Fruit fly (Drosophila melanogaster) whole organism, embryonic: Measurements from ENCODE around the gene CG5326.

Experiments
- CG10209 ChIP-seq: fragments of 200-800 bp; sonication (Bioruptor generic); optimal IDR thresholded peaks from 3 replicates; lab custom pipeline; 2017; ENCODE audit warnings: missing biosample characterization, mild to moderate bottlenecking, missing genetic modification characterization, missing genetic modification reagents
- CG12155 ChIP-seq: fragments of 200-800 bp; sonication (Bioruptor generic); optimal IDR thresholded peaks from 3 replicates; lab custom pipeline; 2016; ENCODE audit warnings: missing biosample characterization, missing genetic modification characterization
- CG12391 ChIP-seq: fragments of 200-800 bp; sonication (Bioruptor generic); optimal IDR thresholded peaks from 3 replicates; lab custom pipeline; 2018; ENCODE audit warnings: missing biosample characterization, mild to moderate bottlenecking, missing genetic modification characterization, moderate library complexity
- CG12744 ChIP-seq: fragments of 200-800 bp; sonication (Bioruptor generic); optimal IDR thresholded peaks from 2 replicates; lab custom pipeline; 2016; ENCODE audit warnings: missing biosample characterization, missing genetic modification characterization
- CG12769 ChIP-seq: fragments of 200-800 bp; sonication (Bioruptor generic); optimal IDR thresholded peaks from 2 replicates; lab custom pipeline; 2019; ENCODE audit warnings: missing biosample characterization, mild to moderate bottlenecking, missing genetic modification characterization, moderate library complexity
- CG14441 ChIP-seq: fragments of 200-800 bp; sonication (Bioruptor generic); IDR thresholded peaks from 2 replicates; pipeline ENCODE4 v1.3.6; 2022; ENCODE audit warnings: missing biosample characterization, missing genetic modification characterization
- CG15073 ChIP-seq: fragments of 200-800 bp; sonication (Bioruptor generic); optimal IDR thresholded peaks from 2 replicates; lab custom pipeline; 2016; ENCODE audit warnings: missing biosample characterization, missing genetic modification characterization
- CG17385 ChIP-seq: fragments of 200-800 bp; sonication (Bioruptor generic); optimal IDR thresholded peaks from 3 replicates; lab custom pipeline; 2018; ENCODE audit warnings: missing biosample characterization, mild to moderate bottlenecking, missing genetic modification characterization
- CG17802 ChIP-seq: fragments of 200-800 bp; sonication (Bioruptor generic); optimal IDR thresholded peaks from 2 replicates; lab custom pipeline; 2018; ENCODE audit warnings: missing biosample characterization, mild to moderate bottlenecking, missing genetic modification characterization, moderate library complexity
- CG32532 ChIP-seq: fragments of 200-800 bp; sonication (Bioruptor generic); IDR thresholded peaks from 2 replicates; pipeline ENCODE4 v1.3.6; 2022; ENCODE audit warnings: missing biosample characterization, missing genetic modification characterization
- CG33213 ChIP-seq: fragments of 200-800 bp; sonication (Bioruptor generic); optimal IDR thresholded peaks from 3 replicates; lab custom pipeline; 2016; ENCODE audit warnings: missing biosample characterization, missing genetic modification characterization
- CG3407 ChIP-seq: fragments of 200-800 bp; sonication (Bioruptor generic); optimal IDR thresholded peaks from 2 replicates; lab custom pipeline; 2018; ENCODE audit warnings: missing biosample characterization, mild to moderate bottlenecking, missing genetic modification characterization
- CG4820 ChIP-seq: fragments of 200-800 bp; sonication (Bioruptor generic); optimal IDR thresholded peaks from 3 replicates; lab custom pipeline; 2016; ENCODE audit warnings: missing biosample characterization, missing genetic modification characterization
- CG5245 ChIP-seq: fragments of 200-800 bp; sonication (Bioruptor generic); optimal IDR thresholded peaks from 3 replicates; lab custom pipeline; 2016; ENCODE audit warnings: missing biosample characterization, missing genetic modification characterization
- CG6765 ChIP-seq: fragments of 200-800 bp; sonication (Bioruptor generic); optimal IDR thresholded peaks from 3 replicates; lab custom pipeline; 2017; ENCODE audit warnings: missing biosample characterization, mild to moderate bottlenecking, missing genetic modification characterization
- CG6791 ChIP-seq: fragments of 200-800 bp; sonication (Bioruptor generic); IDR thresholded peaks from 3 replicates; pipeline ENCODE4 v1.3.6; 2022; ENCODE audit warnings: missing biosample characterization, missing genetic modification characterization; ENCODE audit not compliant: partially characterized antibody
- CTCF ChIP-seq: fragments of 200-800 bp; sonication (Bioruptor generic); optimal IDR thresholded peaks from 2 replicates; lab custom pipeline; 2017; ENCODE audit warnings: missing biosample characterization, mild to moderate bottlenecking, missing genetic modification characterization, moderate library complexity
- E2f2 ChIP-seq: fragments of 200-800 bp; sonication (Bioruptor generic); IDR thresholded peaks from 2 replicates; pipeline ENCODE4 v1.3.6; 2022; ENCODE audit warnings: missing biosample characterization, missing genetic modification characterization
- HmgZ ChIP-seq: fragments of 200-800 bp; sonication (Bioruptor generic); optimal IDR thresholded peaks from 2 replicates; lab custom pipeline; 2018; ENCODE audit warnings: missing biosample characterization, mild to moderate bottlenecking, missing genetic modification characterization
- Hmr ChIP-seq: fragments of 200-800 bp; sonication (Bioruptor generic); optimal IDR thresholded peaks from 3 replicates; lab custom pipeline; 2017; ENCODE audit warnings: mild to moderate bottlenecking, missing biosample characterization, missing genetic modification reagents, missing genetic modification characterization
- Lhr ChIP-seq: fragments of 200-800 bp; sonication (Bioruptor generic); optimal IDR thresholded peaks from 3 replicates; lab custom pipeline; 2017; ENCODE audit warnings: mild to moderate bottlenecking, missing biosample characterization, missing genetic modification reagents, missing genetic modification characterization
- NK7.1 ChIP-seq: fragments of 200-800 bp; sonication (Bioruptor generic); optimal IDR thresholded peaks from 3 replicates; lab custom pipeline; 2016; ENCODE audit warnings: missing biosample characterization, missing genetic modification characterization
- Nf-YA ChIP-seq: fragments of 200-800 bp; sonication (Bioruptor generic); IDR thresholded peaks from 2 replicates; pipeline ENCODE4 v1.3.6; 2022; ENCODE audit warnings: missing biosample characterization, missing genetic modification characterization
- Opbp ChIP-seq: fragments of 200-800 bp; sonication (Bioruptor generic); IDR thresholded peaks from 3 replicates; pipeline ENCODE4 v1.3.6; 2022; ENCODE audit warnings: missing biosample characterization, missing genetic modification characterization; ENCODE audit not compliant: partially characterized antibody
- Ptx1 ChIP-seq: fragments of 200-800 bp; sonication (Bioruptor generic); IDR thresholded peaks from 2 replicates; pipeline ENCODE4 v1.3.6; 2022; ENCODE audit warnings: missing biosample characterization, missing genetic modification characterization
- Scr ChIP-seq: fragments of 200-800 bp; sonication (Bioruptor generic); IDR thresholded peaks from 2 replicates; pipeline ENCODE4 v1.3.6; 2022; ENCODE audit warnings: missing biosample characterization, missing genetic modification characterization; ENCODE audit not compliant: partially characterized antibody
- Sry-δ ChIP-seq: fragments of 200-800 bp; sonication (Bioruptor generic); optimal IDR thresholded peaks from 2 replicates; lab custom pipeline; 2016; ENCODE audit warnings: missing biosample characterization, missing genetic modification characterization
- YL-1 ChIP-seq: fragments of 200-800 bp; sonication (Bioruptor generic); optimal IDR thresholded peaks from 3 replicates; lab custom pipeline; 2017; ENCODE audit warnings: missing biosample characterization, mild to moderate bottlenecking, missing genetic modification characterization
- cg ChIP-seq: fragments of 200-800 bp; sonication (Bioruptor generic); optimal IDR thresholded peaks from 3 replicates; lab custom pipeline; 2019; ENCODE audit warnings: missing biosample characterization, mild to moderate bottlenecking, missing genetic modification characterization, moderate library complexity
- chm ChIP-seq: fragments of 200-800 bp; sonication (Bioruptor generic); IDR thresholded peaks from 2 replicates; pipeline ENCODE4 v1.3.6; 2022; ENCODE audit warnings: missing biosample characterization, missing genetic modification characterization
- ci ChIP-seq: fragments of 200-800 bp; sonication (Bioruptor generic); IDR thresholded peaks from 3 replicates; pipeline ENCODE4 v1.3.6; 2022; ENCODE audit warnings: missing biosample characterization, missing genetic modification characterization
- crol ChIP-seq: fragments of 200-800 bp; sonication (Bioruptor generic); IDR thresholded peaks from 2 replicates; pipeline ENCODE4 v1.3.6; 2022; ENCODE audit warnings: missing biosample characterization, missing genetic modification characterization
- dan ChIP-seq: fragments of 200-800 bp; sonication (Bioruptor generic); IDR thresholded peaks from 2 replicates; pipeline ENCODE4 v1.3.6; 2022; ENCODE audit warnings: missing biosample characterization, missing genetic modification characterization
- dm ChIP-seq: fragments of 200-800 bp; sonication (Bioruptor generic); optimal IDR thresholded peaks from 3 replicates; lab custom pipeline; 2016; ENCODE audit warnings: missing biosample characterization, missing genetic modification characterization
- en ChIP-seq: fragments of 200-800 bp; sonication (Bioruptor generic); optimal IDR thresholded peaks from 2 replicates; lab custom pipeline; 2016; ENCODE audit warnings: missing biosample characterization, missing genetic modification characterization
- exex ChIP-seq: fragments of 200-800 bp; sonication (Bioruptor generic); optimal IDR thresholded peaks from 4 replicates; lab custom pipeline; 2018; ENCODE audit warnings: missing biosample characterization, mild to moderate bottlenecking, missing genetic modification characterization, moderate library complexity
- kay ChIP-seq: fragments of 200-800 bp; sonication (Bioruptor generic); optimal IDR thresholded peaks from 2 replicates; lab custom pipeline; 2016; ENCODE audit warnings: missing biosample characterization, missing genetic modification characterization
- lab ChIP-seq: fragments of 200-800 bp; sonication (Bioruptor generic); optimal IDR thresholded peaks from 3 replicates; lab custom pipeline; 2017; ENCODE audit warnings: missing biosample characterization, missing genetic modification characterization, mild to moderate bottlenecking, moderate library complexity, missing genetic modification reagents
- nmo ChIP-seq: fragments of 200-800 bp; sonication (Bioruptor generic); optimal IDR thresholded peaks from 2 replicates; lab custom pipeline; 2018; ENCODE audit warnings: missing biosample characterization, mild to moderate bottlenecking, missing genetic modification characterization, moderate library complexity
- oc ChIP-seq: fragments of 200-800 bp; sonication (Bioruptor generic); optimal IDR thresholded peaks from 2 replicates; lab custom pipeline; 2018; ENCODE audit warnings: missing biosample characterization, mild to moderate bottlenecking, missing genetic modification characterization, moderate library complexity
- phol ChIP-seq: fragments of 200-800 bp; sonication (Bioruptor generic); optimal IDR thresholded peaks from 3 replicates; lab custom pipeline; 2018; ENCODE audit warnings: missing biosample characterization, mild to moderate bottlenecking, missing genetic modification characterization, moderate library complexity
- scrt ChIP-seq: fragments of 200-800 bp; sonication (Bioruptor generic); optimal IDR thresholded peaks from 2 replicates; lab custom pipeline; 2018; ENCODE audit warnings: missing biosample characterization, mild to moderate bottlenecking, missing genetic modification characterization, moderate library complexity
- sim ChIP-seq: fragments of 200-800 bp; sonication (Bioruptor generic); IDR thresholded peaks from 2 replicates; pipeline ENCODE4 v1.3.6; 2022; ENCODE audit warnings: missing biosample characterization, missing genetic modification characterization
- sqz ChIP-seq: fragments of 200-800 bp; sonication (Bioruptor generic); optimal IDR thresholded peaks from 3 replicates; lab custom pipeline; 2018; ENCODE audit warnings: missing biosample characterization, mild to moderate bottlenecking, missing genetic modification characterization
- twi ChIP-seq: fragments of 200-800 bp; optimal IDR thresholded peaks from 2 replicates; lab custom pipeline; 2019; ENCODE audit warnings: missing biosample characterization, mild to moderate bottlenecking, missing genetic modification characterization, moderate library complexity
- zen ChIP-seq: fragments of 200-800 bp; sonication (Bioruptor generic); optimal IDR thresholded peaks from 3 replicates; lab custom pipeline; 2018; ENCODE audit warnings: missing biosample characterization, mild to moderate bottlenecking, missing genetic modification characterization, moderate library complexity

CG5326 gene

dm6 chr3R:22547585-22548022 lies 7.9 kb upstream of the CG5326 start, which contains the start of gene AdipoR (continued):
- TF ChIP-seq CG12744 (GFP tag; lab: Kevin White, UChicago) (no peak), CG6791 (GFP tag; lab: Robert Waterston, UW) (no peak), CG32532 (GFP tag; lab: Robert Waterston, UW) (no peak), CG12391 (tag; lab: Kevin White, UChicago) (peak; percentile 35), phol (tag; lab: Kevin White, UChicago) (peak; percentile 69), CG10209 (GFP tag; lab: Kevin White, UChicago) (no peak), exex (tag; lab: Kevin White, UChicago) (peak; percentile 24), crol (GFP tag; lab: Robert Waterston, UW) (no peak), lab (GFP tag; lab: Kevin White, UChicago) (peak; percentile 48), CG17802 (tag; lab: Kevin White, UChicago) (no peak), ci (peak; percentile 65), nmo (peak; percentile 58), Ptx1 (GFP tag; lab: Robert Waterston, UW) (0 out of 2 replicates have a peak, but pooled peaks have one; percentile 14), kay (peak; percentile 42), CG12769 (tag; lab: Kevin White, UChicago) (peak; percentile 55), CTCF (GFP tag; lab: Kevin White, UChicago) (peak; percentile 39), sim (GFP tag; lab: Robert Waterston, UW) (no peak), HmgZ (tag; lab: Kevin White, UChicago) (peak; percentile 56), CG17385 (no peak), dan (GFP tag; lab: Robert Waterston, UW) (no peak), CG5245 (GFP tag; lab: Kevin White, UChicago) (no peak), CG15073 (no peak), CG6765 (GFP tag; lab: Kevin White, UChicago) (peak; percentile 42), CG14441 (GFP tag; lab: Robert Waterston, UW) (no peak), YL-1 (GFP tag; lab: Kevin White, UChicago) (peak; percentile 92), CG4820 (GFP tag; lab: Kevin White, UChicago) (no peak), Sry-δ (peak; percentile 58), sqz (GFP tag; lab: Kevin White, UChicago) (peak; percentile 83), CG3407 (GFP tag; lab: Kevin White, UChicago) (no peak), twi (tag; lab: Kevin White, UChicago) (peak; percentile 21), Hmr (GFP tag; lab: Kevin White, UChicago) (peak; percentile 31), Scr (GFP tag; lab: Robert Waterston, UW) (peak; percentile 47), en (GFP tag; lab: Kevin White, UChicago) (no peak), CG12155 (peak; percentile 34), zen (peak; percentile 37), dm (GFP tag; lab: Kevin White, UChicago) (peak; percentile 33), Opbp (GFP tag; lab: Robert Waterston, UW) (peak; percentile 63; the same call in 1 of the 3 replicates), Lhr (GFP tag; lab: Kevin White, UChicago) (peak; percentile 48), cg (GFP tag; lab: Kevin White, UChicago) (no peak), CG33213 (GFP tag; lab: Kevin White, UChicago) (peak; percentile 51), chm (GFP tag; lab: Robert Waterston, UW) (0 out of 2 replicates have a peak, but pooled peaks have one; percentile 8), E2f2 (GFP tag; lab: Robert Waterston, UW) (peak; percentile 99), Nf-YA (GFP tag; lab: Robert Waterston, UW) (no peak), NK7.1 (GFP tag; lab: Kevin White, UChicago) (no peak), oc (tag; lab: Kevin White, UChicago) (no peak), scrt (GFP tag; lab: Kevin White, UChicago) (no peak)
